Fruit fly (Drosophila melanogaster) whole organism, embryonic: Measurements from ENCODE around the gene Fnta.

ENCODE experiments used
- ATbp ChIP-seq: fragments of 200-800 bp; sonication (Bioruptor generic); optimal IDR thresholded peaks from 2 replicates; lab custom pipeline; 2017; ENCODE audit warnings: missing biosample characterization, mild to moderate bottlenecking, missing genetic modification characterization, missing genetic modification reagents
- Abd-B ChIP-seq: fragments of 200-800 bp; sonication (Bioruptor generic); optimal IDR thresholded peaks from 2 replicates; lab custom pipeline; 2018; ENCODE audit warnings: missing biosample characterization, mild to moderate bottlenecking, missing genetic modification characterization, moderate library complexity
- CG10654 ChIP-seq: fragments of 200-800 bp; sonication (Bioruptor generic); optimal IDR thresholded peaks from 2 replicates; lab custom pipeline; 2016; ENCODE audit warnings: missing biosample characterization, missing genetic modification characterization
- CG11456 ChIP-seq: fragments of 200-800 bp; sonication (Bioruptor generic); IDR thresholded peaks from 3 replicates; pipeline ENCODE4 v1.3.6; 2022; ENCODE audit warnings: missing biosample characterization, missing genetic modification characterization
- CG13296 ChIP-seq: fragments of 200-800 bp; sonication (Bioruptor generic); optimal IDR thresholded peaks from 3 replicates; lab custom pipeline; 2018; ENCODE audit warnings: missing biosample characterization, mild to moderate bottlenecking, missing genetic modification characterization
- CG14860 ChIP-seq: fragments of 200-800 bp; sonication (Bioruptor generic); IDR thresholded peaks from 3 replicates; pipeline ENCODE4 v1.3.6; 2022; ENCODE audit warnings: missing biosample characterization, missing genetic modification characterization; ENCODE audit not compliant: partially characterized antibody
- CG15601 ChIP-seq: fragments of 200-800 bp; sonication (Bioruptor generic); optimal IDR thresholded peaks from 3 replicates; lab custom pipeline; 2019; ENCODE audit warnings: missing biosample characterization, mild to moderate bottlenecking, missing genetic modification characterization, moderate library complexity
- CG1602 ChIP-seq: fragments of 200-800 bp; sonication (Bioruptor generic); optimal IDR thresholded peaks from 3 replicates; lab custom pipeline; 2016; ENCODE audit warnings: missing biosample characterization, missing genetic modification characterization
- CG16863 ChIP-seq: fragments of 200-800 bp; sonication (Bioruptor generic); optimal IDR thresholded peaks from 3 replicates; lab custom pipeline; 2016; ENCODE audit warnings: missing biosample characterization, missing genetic modification characterization
- CG31388 ChIP-seq: fragments of 200-800 bp; sonication (Bioruptor generic); optimal IDR thresholded peaks from 2 replicates; lab custom pipeline; 2016; ENCODE audit warnings: missing biosample characterization, missing genetic modification characterization
- CG31441 ChIP-seq: fragments of 200-800 bp; sonication (Bioruptor generic); IDR thresholded peaks from 2 replicates; pipeline ENCODE4 v1.3.6; 2022; ENCODE audit warnings: missing biosample characterization, missing genetic modification characterization
- CG32767 ChIP-seq: fragments of 200-800 bp; sonication (Bioruptor generic); IDR thresholded peaks from 2 replicates; pipeline ENCODE4 v1.3.6; 2022; ENCODE audit warnings: missing biosample characterization, missing genetic modification characterization
- CG3995 ChIP-seq: fragments of 200-800 bp; sonication (Bioruptor generic); optimal IDR thresholded peaks from 3 replicates; lab custom pipeline; 2016; ENCODE audit warnings: missing biosample characterization, missing genetic modification characterization
- CG4424 ChIP-seq: fragments of 200-800 bp; sonication (Bioruptor generic); optimal IDR thresholded peaks from 3 replicates; lab custom pipeline; 2016; ENCODE audit warnings: missing biosample characterization, missing genetic modification characterization
- CG4617 ChIP-seq: fragments of 200-800 bp; sonication (Bioruptor generic); optimal IDR thresholded peaks from 3 replicates; lab custom pipeline; 2016; ENCODE audit warnings: missing biosample characterization, missing genetic modification characterization, borderline replicate concordance
- CG7963 ChIP-seq: fragments of 200-800 bp; sonication (Bioruptor generic); IDR thresholded peaks from 3 replicates; pipeline ENCODE4 v1.3.6; 2022; ENCODE audit warnings: missing biosample characterization, missing genetic modification characterization; ENCODE audit not compliant: partially characterized antibody
- CG8924 ChIP-seq: fragments of 200-800 bp; optimal IDR thresholded peaks from 3 replicates; lab custom pipeline; 2019; ENCODE audit warnings: missing biosample characterization, mild to moderate bottlenecking, missing genetic modification characterization, moderate library complexity
- CG9215 ChIP-seq: fragments of 200-800 bp; sonication (Bioruptor generic); IDR thresholded peaks from 2 replicates; pipeline ENCODE4 v1.3.6; 2022; ENCODE audit warnings: missing biosample characterization, missing genetic modification characterization
- CG9609 ChIP-seq: fragments of 200-800 bp; sonication (Bioruptor generic); optimal IDR thresholded peaks from 3 replicates; lab custom pipeline; 2016; ENCODE audit warnings: missing biosample characterization, missing genetic modification characterization
- Dad ChIP-seq: fragments of 200-800 bp; sonication (Bioruptor generic); optimal IDR thresholded peaks from 3 replicates; lab custom pipeline; 2016; ENCODE audit warnings: missing biosample characterization, missing genetic modification characterization
- Dbx ChIP-seq: fragments of 200-800 bp; sonication (Bioruptor generic); IDR thresholded peaks from 3 replicates; pipeline ENCODE4 v1.3.6; 2022; ENCODE audit warnings: missing biosample characterization, missing genetic modification characterization
- Dip3 ChIP-seq: fragments of 200-800 bp; sonication (Bioruptor generic); optimal IDR thresholded peaks from 3 replicates; lab custom pipeline; 2016; ENCODE audit warnings: missing biosample characterization, missing genetic modification characterization
- Drgx ChIP-seq: fragments of 200-800 bp; sonication (Bioruptor generic); IDR thresholded peaks from 2 replicates; pipeline ENCODE4 v1.3.6; 2022; ENCODE audit warnings: missing biosample characterization, missing genetic modification characterization
- Fer1 ChIP-seq: fragments of 200-800 bp; sonication (Bioruptor generic); optimal IDR thresholded peaks from 2 replicates; lab custom pipeline; 2017; ENCODE audit warnings: missing biosample characterization, mild to moderate bottlenecking, missing genetic modification characterization
- HHEX ChIP-seq: fragments of 200-800 bp; sonication (Bioruptor generic); optimal IDR thresholded peaks from 3 replicates; lab custom pipeline; 2017; ENCODE audit warnings: missing biosample characterization, mild to moderate bottlenecking, missing genetic modification characterization, missing genetic modification reagents
- HmgZ ChIP-seq: fragments of 200-800 bp; sonication (Bioruptor generic); optimal IDR thresholded peaks from 2 replicates; lab custom pipeline; 2018; ENCODE audit warnings: missing biosample characterization, mild to moderate bottlenecking, missing genetic modification characterization
- Hr51 ChIP-seq, 2 experiments: fragments of 200-800 bp; sonication (Bioruptor generic); optimal IDR thresholded peaks; 2 replicates in 1 of 2; 3 replicates in 1 of 2; lab custom pipeline; 2016 to 2018; ENCODE audit warnings: missing biosample characterization in 2 of 2, missing genetic modification characterization in 2 of 2, mild to moderate bottlenecking in 1 of 2, moderate library complexity in 1 of 2
- Lim3 ChIP-seq: fragments of 200-800 bp; sonication (Bioruptor generic); IDR thresholded peaks from 2 replicates; pipeline ENCODE4 v1.3.6; 2022; ENCODE audit warnings: missing biosample characterization, missing genetic modification characterization
- Nf-YB ChIP-seq: fragments of 200-800 bp; sonication (Bioruptor generic); optimal IDR thresholded peaks from 3 replicates; lab custom pipeline; 2019; ENCODE audit warnings: missing biosample characterization, mild to moderate bottlenecking, missing genetic modification characterization, moderate library complexity
- PHDP ChIP-seq: fragments of 200-800 bp; sonication (Bioruptor generic); optimal IDR thresholded peaks from 3 replicates; lab custom pipeline; 2018; ENCODE audit warnings: missing biosample characterization, mild to moderate bottlenecking, missing genetic modification characterization, moderate library complexity
- Pdp1 ChIP-seq, 2 experiments: fragments of 200-800 bp; sonication (Bioruptor generic); optimal IDR thresholded peaks; 3 replicates each; lab custom pipeline; 2016; ENCODE audit warnings: missing biosample characterization in 2 of 2, missing genetic modification characterization in 2 of 2, mild to moderate bottlenecking in 1 of 2, moderate library complexity in 1 of 2
- Ravus ChIP-seq: fragments of 200-800 bp; sonication (Bioruptor generic); IDR thresholded peaks from 2 replicates; pipeline ENCODE4 v1.3.6; 2022; ENCODE audit warnings: missing biosample characterization, missing genetic modification characterization
- ap ChIP-seq: fragments of 200-800 bp; sonication (Bioruptor generic); IDR thresholded peaks from 2 replicates; pipeline ENCODE4 v1.3.6; 2022; ENCODE audit warnings: missing biosample characterization, missing genetic modification characterization
- az2 ChIP-seq: fragments of 200-800 bp; sonication (Bioruptor generic); optimal IDR thresholded peaks from 3 replicates; lab custom pipeline; 2016; ENCODE audit warnings: missing biosample characterization, missing genetic modification characterization
- bbx ChIP-seq: fragments of 200-800 bp; sonication (Bioruptor generic); IDR thresholded peaks from 2 replicates; pipeline ENCODE4 v1.3.6; 2022; ENCODE audit warnings: missing biosample characterization, missing genetic modification characterization; ENCODE audit not compliant: partially characterized antibody
- crp ChIP-seq, 2 experiments: fragments of 200-800 bp; sonication (Bioruptor generic); optimal IDR thresholded peaks; 2 replicates in 1 of 2; 3 replicates in 1 of 2; lab custom pipeline; 2017; ENCODE audit warnings: missing biosample characterization in 2 of 2, missing genetic modification characterization in 2 of 2, mild to moderate bottlenecking in 1 of 2, moderate library complexity in 1 of 2
- cwo ChIP-seq: fragments of 200-800 bp; sonication (Bioruptor generic); optimal IDR thresholded peaks from 3 replicates; lab custom pipeline; 2017; ENCODE audit warnings: missing biosample characterization, missing genetic modification characterization, mild to moderate bottlenecking, moderate library complexity, missing genetic modification reagents
- fd3F ChIP-seq: fragments of 200-800 bp; sonication (Bioruptor generic); optimal IDR thresholded peaks from 2 replicates; lab custom pipeline; 2018; ENCODE audit warnings: missing biosample characterization, mild to moderate bottlenecking, missing genetic modification characterization, moderate library complexity
- gsb ChIP-seq: fragments of 200-800 bp; sonication (Bioruptor generic); IDR thresholded peaks from 2 replicates; pipeline ENCODE4 v1.3.6; 2022; ENCODE audit warnings: missing biosample characterization, missing genetic modification characterization
- ham ChIP-seq: fragments of 200-800 bp; sonication (Bioruptor generic); IDR thresholded peaks from 2 replicates; pipeline ENCODE4 v1.3.6; 2022; ENCODE audit warnings: missing biosample characterization, missing genetic modification characterization
- hbn ChIP-seq: fragments of 200-800 bp; sonication (Bioruptor generic); IDR thresholded peaks from 2 replicates; pipeline ENCODE4 v1.3.6; 2022; ENCODE audit warnings: missing biosample characterization, missing genetic modification characterization; ENCODE audit not compliant: partially characterized antibody
- lilli ChIP-seq: fragments of 200-800 bp; sonication (Bioruptor generic); optimal IDR thresholded peaks from 3 replicates; lab custom pipeline; 2016; ENCODE audit warnings: missing biosample characterization, missing genetic modification characterization
- ranshi ChIP-seq: fragments of 200-800 bp; sonication (Bioruptor generic); IDR thresholded peaks from 2 replicates; pipeline ENCODE4 v1.3.6; 2022; ENCODE audit warnings: missing biosample characterization, missing genetic modification characterization
- schlank ChIP-seq: fragments of 200-800 bp; sonication (Bioruptor generic); optimal IDR thresholded peaks from 2 replicates; lab custom pipeline; 2018; ENCODE audit warnings: missing biosample characterization, mild to moderate bottlenecking, missing genetic modification characterization
- scrt ChIP-seq: fragments of 200-800 bp; sonication (Bioruptor generic); optimal IDR thresholded peaks from 2 replicates; lab custom pipeline; 2018; ENCODE audit warnings: missing biosample characterization, mild to moderate bottlenecking, missing genetic modification characterization, moderate library complexity
- unc-4 ChIP-seq: fragments of 200-800 bp; sonication (Bioruptor generic); IDR thresholded peaks from 2 replicates; pipeline ENCODE4 v1.3.6; 2022; ENCODE audit warnings: missing biosample characterization, missing genetic modification characterization; ENCODE audit not compliant: partially characterized antibody
- usp ChIP-seq: fragments of >200 bp; optimal IDR thresholded peaks from 2 replicates; lab custom pipeline; 2017; ENCODE audit warnings: missing biosample characterization, missing genetic modification characterization
- zf30C ChIP-seq: fragments of 200-800 bp; sonication (Bioruptor generic); optimal IDR thresholded peaks from 3 replicates; lab custom pipeline; 2018; ENCODE audit warnings: missing biosample characterization, mild to moderate bottlenecking, missing genetic modification characterization

The Fnta gene

dm6 chr2L:4820448-4821318 is 9.8 kb downstream of the Fnta start (continued):
- no peak for TF ChIP-seq CG4424 (GFP tag; lab: Kevin White, UChicago)
- TF ChIP-seq CG4617 (GFP tag; lab: Kevin White, UChicago): peak; percentile 25
- TF ChIP-seq unc-4: no peak
- TF ChIP-seq Fer1 (GFP tag; lab: Kevin White, UChicago): no peak
- no peak for TF ChIP-seq usp (GFP tag; lab: Kevin White, UChicago)
- peak; percentile 80 for TF ChIP-seq CG8924 (tag; lab: Kevin White, UChicago)
- TF ChIP-seq CG13296 (GFP tag; lab: Kevin White, UChicago): no peak
- TF ChIP-seq CG11456: 0 out of 3 replicates have a peak, but pooled peaks have one; percentile 48
- no peak for TF ChIP-seq CG10654 (GFP tag; lab: Kevin White, UChicago)
- peak; percentile 21 to 61 for TF ChIP-seq Pdp1 (GFP tag; optimal IDR thresholded peaks at IDR 0.05; lab: Kevin White, UChicago)
- no peak for TF ChIP-seq cwo (GFP tag; lab: Kevin White, UChicago)
- no peak for TF ChIP-seq ap (GFP tag; lab: Robert Waterston, UW)
- peak; percentile 58 for TF ChIP-seq CG1602 (GFP tag; lab: Kevin White, UChicago)
- TF ChIP-seq Dad (GFP tag; lab: Kevin White, UChicago): no peak
- no peak for TF ChIP-seq ham (GFP tag; lab: Robert Waterston, UW)
- TF ChIP-seq zf30C (GFP tag; lab: Kevin White, UChicago): peak; percentile 93
- no peak for TF ChIP-seq CG14860 (GFP tag; lab: Robert Waterston, UW)
- TF ChIP-seq ranshi (GFP tag; lab: Robert Waterston, UW): peak; percentile 40; the same call in 1 of the 2 replicates
- peak; percentile 66 for TF ChIP-seq az2
- no peak for TF ChIP-seq CG3995
- peak; percentile 25 for TF ChIP-seq ATbp
- TF ChIP-seq schlank: no peak
- TF ChIP-seq hbn: no peak
- no peak for TF ChIP-seq Ravus
- TF ChIP-seq Dbx (GFP tag; lab: Robert Waterston, UW): 0 out of 3 replicates have a peak, but pooled peaks have one; percentile 19
- TF ChIP-seq CG31441 (GFP tag; lab: Robert Waterston, UW): peak; percentile 67; the same call in 1 of the 2 replicates
- TF ChIP-seq CG9609 (GFP tag; lab: Kevin White, UChicago): no peak
- peak in 1 of 2 experiments; percentile 60 for TF ChIP-seq Hr51 (GFP tag; optimal IDR thresholded peaks at IDR 0.05; lab: Kevin White, UChicago)
- TF ChIP-seq Abd-B (GFP tag; lab: Kevin White, UChicago): no peak
- no peak for TF ChIP-seq Lim3 (GFP tag; lab: Robert Waterston, UW)
- TF ChIP-seq CG9215 (GFP tag; lab: Robert Waterston, UW): peak; percentile 55
- peak; percentile 38 for TF ChIP-seq Nf-YB (GFP tag; lab: Kevin White, UChicago)
- TF ChIP-seq HHEX (GFP tag; lab: Kevin White, UChicago): peak; percentile 21
- no peak for TF ChIP-seq gsb (GFP tag; lab: Robert Waterston, UW)
- TF ChIP-seq fd3F: no peak
- no peak for TF ChIP-seq CG15601 (tag; lab: Kevin White, UChicago)
- no peak for TF ChIP-seq crp (GFP tag; optimal IDR thresholded peaks at IDR 0.05; lab: Kevin White, UChicago)
- no peak for TF ChIP-seq lilli (GFP tag; lab: Kevin White, UChicago)
- TF ChIP-seq CG31388 (GFP tag; lab: Kevin White, UChicago): no peak
- no peak for TF ChIP-seq bbx (GFP tag; lab: Robert Waterston, UW)
- TF ChIP-seq Drgx (GFP tag; lab: Robert Waterston, UW): no peak
- peak; percentile 46 for TF ChIP-seq HmgZ (tag; lab: Kevin White, UChicago)
- no peak for TF ChIP-seq scrt (GFP tag; lab: Kevin White, UChicago)
- peak; percentile 21 for TF ChIP-seq Dip3 (GFP tag; lab: Kevin White, UChicago)
- peak; percentile 53 for TF ChIP-seq CG16863 (GFP tag; lab: Kevin White, UChicago)
- TF ChIP-seq PHDP (tag; lab: Kevin White, UChicago): no peak
- TF ChIP-seq CG32767 (GFP tag; lab: Robert Waterston, UW): no peak
- no peak for TF ChIP-seq CG7963
